Fruit fly (Drosophila melanogaster) whole organism, embryonic: ENCODE measurements around the gene Mst77F.

Experiments used
- Bdp1 ChIP-seq: fragments of 200-800 bp; sonication (Bioruptor generic); optimal IDR thresholded peaks from 3 replicates; lab custom pipeline; 2016; ENCODE audit warnings: missing biosample characterization, missing genetic modification characterization
- CG10267 ChIP-seq: fragments of 200-800 bp; sonication (Bioruptor generic); optimal IDR thresholded peaks from 2 replicates; lab custom pipeline; 2018; ENCODE audit warnings: missing biosample characterization, mild to moderate bottlenecking, missing genetic modification characterization, moderate library complexity
- CG10366 ChIP-seq: fragments of 200-800 bp; sonication (Bioruptor generic); IDR thresholded peaks from 2 replicates; pipeline ENCODE4 v1.3.6; 2022; ENCODE audit warnings: missing biosample characterization, missing genetic modification characterization
- CG11504 ChIP-seq: fragments of 200-800 bp; sonication (Bioruptor generic); optimal IDR thresholded peaks from 3 replicates; lab custom pipeline; 2019; ENCODE audit warnings: missing biosample characterization, mild to moderate bottlenecking, missing genetic modification characterization, moderate library complexity
- CG11723 ChIP-seq: fragments of 200-800 bp; sonication (Bioruptor generic); optimal IDR thresholded peaks from 2 replicates; lab custom pipeline; 2017; ENCODE audit warnings: missing biosample characterization, mild to moderate bottlenecking, missing genetic modification characterization
- CG12744 ChIP-seq: fragments of 200-800 bp; sonication (Bioruptor generic); optimal IDR thresholded peaks from 2 replicates; lab custom pipeline; 2016; ENCODE audit warnings: missing biosample characterization, missing genetic modification characterization
- CG17328 ChIP-seq: fragments of 200-800 bp; sonication (Bioruptor generic); IDR thresholded peaks from 2 replicates; pipeline ENCODE4 v1.3.6; 2022; ENCODE audit warnings: missing biosample characterization, missing genetic modification characterization
- CG18476 ChIP-seq: fragments of 200-800 bp; sonication (Bioruptor generic); optimal IDR thresholded peaks from 2 replicates; lab custom pipeline; 2016; ENCODE audit warnings: missing biosample characterization, mild to moderate bottlenecking, missing genetic modification characterization
- CG18599 ChIP-seq: fragments of 200-800 bp; sonication (Bioruptor generic); optimal IDR thresholded peaks from 3 replicates; lab custom pipeline; 2017; ENCODE audit warnings: missing biosample characterization, missing genetic modification characterization, mild to moderate bottlenecking, moderate library complexity, missing genetic modification reagents
- CG34422 ChIP-seq: fragments of 200-800 bp; sonication (Bioruptor generic); IDR thresholded peaks from 3 replicates; pipeline ENCODE4 v1.3.6; 2022; ENCODE audit warnings: missing biosample characterization, missing genetic modification characterization
- CG4328 ChIP-seq: fragments of 200-800 bp; sonication (Bioruptor generic); optimal IDR thresholded peaks from 3 replicates; lab custom pipeline; 2017; ENCODE audit warnings: missing biosample characterization, missing genetic modification reagents, missing genetic modification characterization
- CG4707 ChIP-seq: fragments of 200-800 bp; sonication (Bioruptor generic); optimal IDR thresholded peaks from 2 replicates; lab custom pipeline; 2018; ENCODE audit warnings: missing biosample characterization, mild to moderate bottlenecking, missing genetic modification characterization, moderate library complexity
- CG9932 ChIP-seq: fragments of 200-800 bp; sonication (Bioruptor generic); IDR thresholded peaks from 2 replicates; pipeline ENCODE4 v1.3.6; 2022; ENCODE audit warnings: missing biosample characterization, missing genetic modification characterization
- CTCF ChIP-seq: fragments of 200-800 bp; sonication (Bioruptor generic); optimal IDR thresholded peaks from 2 replicates; lab custom pipeline; 2017; ENCODE audit warnings: missing biosample characterization, mild to moderate bottlenecking, missing genetic modification characterization, moderate library complexity
- D ChIP-seq, 2 experiments: fragments of 200-800 bp in 1 of 2; fragments of >200 bp in 1 of 2; sonication (Bioruptor generic) in 1 of 2; optimal IDR thresholded peaks; 2 replicates in 1 of 2; 3 replicates in 1 of 2; lab custom pipeline; 2017; ENCODE audit warnings: mild to moderate bottlenecking in 1 of 2, missing biosample characterization in 1 of 2, missing genetic modification characterization in 1 of 2, missing genetic modification reagents in 1 of 2
- Dad ChIP-seq: fragments of 200-800 bp; sonication (Bioruptor generic); optimal IDR thresholded peaks from 3 replicates; lab custom pipeline; 2016; ENCODE audit warnings: missing biosample characterization, missing genetic modification characterization
- Gug ChIP-seq: fragments of 200-800 bp; sonication (Bioruptor generic); IDR thresholded peaks from 4 replicates; pipeline ENCODE4 v1.3.6; 2022; ENCODE audit warnings: missing biosample characterization, missing genetic modification characterization
- HLH3B ChIP-seq: fragments of 200-800 bp; sonication (Bioruptor generic); IDR thresholded peaks from 2 replicates; pipeline ENCODE4 v1.3.6; 2022; ENCODE audit warnings: missing biosample characterization, missing genetic modification characterization
- Hey ChIP-seq: fragments of 200-800 bp; sonication (Bioruptor generic); optimal IDR thresholded peaks from 3 replicates; lab custom pipeline; 2018; ENCODE audit warnings: missing biosample characterization, mild to moderate bottlenecking, missing genetic modification characterization
- HmgZ ChIP-seq: fragments of 200-800 bp; sonication (Bioruptor generic); optimal IDR thresholded peaks from 2 replicates; lab custom pipeline; 2018; ENCODE audit warnings: missing biosample characterization, mild to moderate bottlenecking, missing genetic modification characterization
- Hr51 ChIP-seq, 2 experiments: fragments of 200-800 bp; sonication (Bioruptor generic); optimal IDR thresholded peaks; 2 replicates in 1 of 2; 3 replicates in 1 of 2; lab custom pipeline; 2016 to 2018; ENCODE audit warnings: missing biosample characterization in 2 of 2, missing genetic modification characterization in 2 of 2, mild to moderate bottlenecking in 1 of 2, moderate library complexity in 1 of 2
- Kr ChIP-seq: fragments of 200-800 bp; sonication (Bioruptor generic); optimal IDR thresholded peaks from 2 replicates; lab custom pipeline; 2017; ENCODE audit warnings: missing biosample characterization, mild to moderate bottlenecking, missing genetic modification characterization
- Mad ChIP-seq: fragments of 200-800 bp; sonication (Bioruptor generic); optimal IDR thresholded peaks from 2 replicates; lab custom pipeline; 2016; ENCODE audit warnings: missing biosample characterization, missing genetic modification characterization
- NK7.1 ChIP-seq: fragments of 200-800 bp; sonication (Bioruptor generic); optimal IDR thresholded peaks from 3 replicates; lab custom pipeline; 2016; ENCODE audit warnings: missing biosample characterization, missing genetic modification characterization
- Neu2 ChIP-seq: fragments of 200-800 bp; sonication (Bioruptor generic); optimal IDR thresholded peaks from 3 replicates; lab custom pipeline; 2016; ENCODE audit warnings: missing biosample characterization, missing genetic modification characterization, borderline replicate concordance
- Nf-YA ChIP-seq: fragments of 200-800 bp; sonication (Bioruptor generic); IDR thresholded peaks from 2 replicates; pipeline ENCODE4 v1.3.6; 2022; ENCODE audit warnings: missing biosample characterization, missing genetic modification characterization
- NfI ChIP-seq: fragments of 200-800 bp; sonication (Bioruptor generic); optimal IDR thresholded peaks from 3 replicates; lab custom pipeline; 2018; ENCODE audit warnings: missing biosample characterization, mild to moderate bottlenecking, missing genetic modification characterization, moderate library complexity
- Oli ChIP-seq: fragments of 200-800 bp; sonication (Bioruptor generic); optimal IDR thresholded peaks from 2 replicates; lab custom pipeline; 2018; ENCODE audit warnings: missing biosample characterization, mild to moderate bottlenecking, missing genetic modification characterization, moderate library complexity
- Ravus ChIP-seq: fragments of 200-800 bp; sonication (Bioruptor generic); IDR thresholded peaks from 2 replicates; pipeline ENCODE4 v1.3.6; 2022; ENCODE audit warnings: missing biosample characterization, missing genetic modification characterization
- Xbp1 ChIP-seq: fragments of 200-800 bp; sonication (Bioruptor generic); optimal IDR thresholded peaks from 3 replicates; lab custom pipeline; 2016; ENCODE audit warnings: missing biosample characterization, mild to moderate bottlenecking, missing genetic modification characterization
- al ChIP-seq: fragments of 200-800 bp; sonication (Bioruptor generic); IDR thresholded peaks from 2 replicates; pipeline ENCODE4 v1.3.6; 2022; ENCODE audit warnings: missing biosample characterization, missing genetic modification characterization
- bowl ChIP-seq: fragments of 200-800 bp; sonication (Bioruptor generic); IDR thresholded peaks from 2 replicates; pipeline ENCODE4 v1.3.6; 2022; ENCODE audit warnings: missing biosample characterization, missing genetic modification characterization
- caup ChIP-seq: fragments of 200-800 bp; sonication (Bioruptor generic); optimal IDR thresholded peaks from 3 replicates; lab custom pipeline; 2017; ENCODE audit warnings: missing biosample characterization, mild to moderate bottlenecking, missing genetic modification characterization, moderate library complexity; ENCODE audit not compliant: severe bottlenecking
- chif ChIP-seq, 2 experiments: fragments of 200-800 bp; sonication (Bioruptor generic); optimal IDR thresholded peaks; 3 replicates each; lab custom pipeline; 2016; ENCODE audit warnings: missing biosample characterization in 2 of 2, missing genetic modification characterization in 2 of 2
- ci ChIP-seq: fragments of 200-800 bp; sonication (Bioruptor generic); IDR thresholded peaks from 3 replicates; pipeline ENCODE4 v1.3.6; 2022; ENCODE audit warnings: missing biosample characterization, missing genetic modification characterization
- croc ChIP-seq: fragments of 200-800 bp; sonication (Bioruptor generic); conservative IDR thresholded peaks from 3 replicates; pipeline ENCODE4 v1.3.6; 2022; ENCODE audit warnings: missing biosample characterization, missing genetic modification characterization
- dimm ChIP-seq: fragments of 200-800 bp; sonication (Bioruptor generic); IDR thresholded peaks from 2 replicates; pipeline ENCODE4 v1.3.6; 2022; ENCODE audit warnings: missing biosample characterization, missing genetic modification characterization
- dpn ChIP-seq, 2 experiments: fragments of 200-800 bp; sonication (Bioruptor generic); optimal IDR thresholded peaks; 3 replicates each; lab custom pipeline; 2016; ENCODE audit warnings: missing biosample characterization in 2 of 2, missing genetic modification characterization in 2 of 2
- en ChIP-seq: fragments of 200-800 bp; sonication (Bioruptor generic); optimal IDR thresholded peaks from 2 replicates; lab custom pipeline; 2016; ENCODE audit warnings: missing biosample characterization, missing genetic modification characterization
- fd64A ChIP-seq: fragments of 200-800 bp; sonication (Bioruptor generic); optimal IDR thresholded peaks from 3 replicates; lab custom pipeline; 2018; ENCODE audit warnings: missing biosample characterization, mild to moderate bottlenecking, missing genetic modification characterization
- ind ChIP-seq: fragments of 200-800 bp; sonication (Bioruptor generic); optimal IDR thresholded peaks from 3 replicates; lab custom pipeline; 2016; ENCODE audit warnings: missing biosample characterization, missing genetic modification characterization
- odd ChIP-seq: fragments of 200-800 bp; sonication (Bioruptor generic); optimal IDR thresholded peaks from 2 replicates; lab custom pipeline; 2017; ENCODE audit warnings: missing biosample characterization, mild to moderate bottlenecking, missing genetic modification characterization
- otp ChIP-seq: fragments of 200-800 bp; sonication (Bioruptor generic); IDR thresholded peaks from 3 replicates; pipeline ENCODE4, ENCODE4 v1.3.6; 2022; ENCODE audit warnings: missing biosample characterization, missing genetic modification characterization
- pzg ChIP-seq: fragments of 200-800 bp; sonication (Bioruptor generic); optimal IDR thresholded peaks from 3 replicates; lab custom pipeline; 2018; ENCODE audit warnings: missing biosample characterization, mild to moderate bottlenecking, missing genetic modification characterization, moderate library complexity
- repo ChIP-seq: fragments of 200-800 bp; sonication (Bioruptor generic); optimal IDR thresholded peaks from 2 replicates; lab custom pipeline; 2016; ENCODE audit warnings: missing biosample characterization, missing genetic modification characterization
- sisA ChIP-seq: fragments of 200-800 bp; sonication (Bioruptor generic); IDR thresholded peaks from 2 replicates; pipeline ENCODE4 v1.3.6; 2022; ENCODE audit warnings: missing biosample characterization, missing genetic modification characterization
- sr ChIP-seq: fragments of 200-800 bp; sonication (Bioruptor generic); IDR thresholded peaks from 3 replicates; pipeline ENCODE4 v1.3.6; 2022; ENCODE audit warnings: missing biosample characterization, missing genetic modification characterization
- usp ChIP-seq: fragments of >200 bp; optimal IDR thresholded peaks from 2 replicates; lab custom pipeline; 2017; ENCODE audit warnings: missing biosample characterization, missing genetic modification characterization
- wdn ChIP-seq: fragments of 200-800 bp; sonication (Bioruptor generic); IDR thresholded peaks from 2 replicates; pipeline ENCODE4 v1.3.6; 2022; ENCODE audit warnings: missing biosample characterization, missing genetic modification characterization
- wor ChIP-seq: fragments of 200-800 bp; sonication (Bioruptor generic); IDR thresholded peaks from 2 replicates; pipeline ENCODE4 v1.3.6; 2022; ENCODE audit warnings: missing biosample characterization, missing genetic modification characterization

The Mst77F gene

dm6 chr3L:20771001-20771890 lies 46.6 kb downstream of the Mst77F start, which contains the start of the genes CG4042 and Pitslre (continued):
- TF ChIP-seq ci (no peak), Bdp1 (GFP tag; lab: Kevin White, UChicago) (peak; percentile 16), dpn (GFP tag; optimal IDR thresholded peaks at IDR 0.05; lab: Kevin White, UChicago) (peak in 1 of 2 experiments; percentile 50), CG18599 (GFP tag; lab: Kevin White, UChicago) (peak; percentile 34), otp (GFP tag; lab: Robert Waterston, UW) (no peak), CG11723 (GFP tag; lab: Kevin White, UChicago) (no peak), Hr51 (GFP tag; optimal IDR thresholded peaks at IDR 0.05; lab: Kevin White, UChicago) (peak; percentile 19 to 40), CG17328 (no peak), Gug (GFP tag; lab: Robert Waterston, UW) (no peak), Nf-YA (GFP tag; lab: Robert Waterston, UW) (no peak), odd (GFP tag; lab: Kevin White, UChicago) (peak; percentile 13), D (optimal IDR thresholded peaks at IDR 0.05; lab: Kevin White, UChicago) (no peak), D (GFP tag; optimal IDR thresholded peaks at IDR 0.05; lab: Kevin White, UChicago) (peak; percentile 28), pzg (GFP tag; lab: Kevin White, UChicago) (peak; percentile 31), HmgZ (tag; lab: Kevin White, UChicago) (no peak), fd64A (no peak), chif (GFP tag; optimal IDR thresholded peaks at IDR 0.05; lab: Kevin White, UChicago) (no peak), NfI (GFP tag; lab: Kevin White, UChicago) (peak; percentile 42), CG4707 (GFP tag; lab: Kevin White, UChicago) (no peak), CG4328 (no peak), CG10267 (tag; lab: Kevin White, UChicago) (peak; percentile 31), Kr (GFP tag; lab: Kevin White, UChicago) (no peak), CG12744 (no peak), croc (GFP tag; lab: Robert Waterston, UW) (no peak), wdn (no peak), Dad (GFP tag; lab: Kevin White, UChicago) (no peak), CG18476 (GFP tag; lab: Kevin White, UChicago) (no peak), repo (GFP tag; lab: Kevin White, UChicago) (no peak), HLH3B (GFP tag; lab: Robert Waterston, UW) (no peak), dimm (GFP tag; lab: Robert Waterston, UW) (no peak), NK7.1 (GFP tag; lab: Kevin White, UChicago) (no peak), sr (GFP tag; lab: Robert Waterston, UW) (no peak), bowl (GFP tag; lab: Robert Waterston, UW) (no peak), CG11504 (tag; lab: Kevin White, UChicago) (peak; percentile 41), Oli (tag; lab: Kevin White, UChicago) (peak; percentile 28), Xbp1 (GFP tag; lab: Kevin White, UChicago) (peak; percentile 70), CG9932 (GFP tag; lab: Robert Waterston, UW) (peak; percentile 38; the same call in 1 of the 2 replicates), en (GFP tag; lab: Kevin White, UChicago) (no peak), wor (GFP tag; lab: Robert Waterston, UW) (no peak), ind (GFP tag; lab: Kevin White, UChicago) (peak; percentile 56), CG34422 (GFP tag; lab: Robert Waterston, UW) (no peak), Hey (tag; lab: Kevin White, UChicago) (no peak), CTCF (no peak), caup (no peak), Mad (GFP tag; lab: Kevin White, UChicago) (no peak), Neu2 (GFP tag; lab: Kevin White, UChicago) (no peak), Ravus (GFP tag; lab: Robert Waterston, UW) (no peak), usp (no peak), CG10366 (no peak), sisA (GFP tag; lab: Robert Waterston, UW) (peak; percentile 29; the same call in 1 of the 2 replicates), al (GFP tag; lab: Robert Waterston, UW) (no peak; the same call in none of the 2 replicates)
